Worm (Caenorhabditis elegans) whole organism, L3 larva: ENCODE data around the gene Y59H11AR.10.

ENCODE experiments used
- ama-1 ChIP-seq: fragments of 150-350 bp; optimal IDR thresholded peaks from 2 replicates; lab custom pipeline; 2018
- egl-27 ChIP-seq: sonication (generic microtip); optimal IDR thresholded peaks from 4 replicates; lab custom pipeline; 2017; ENCODE audit warnings: missing biosample characterization, missing genetic modification reagents, missing genetic modification characterization
- fkh-10 ChIP-seq: sonication (generic microtip); optimal IDR thresholded peaks from 2 replicates; lab custom pipeline; 2017; ENCODE audit warnings: missing biosample characterization, missing genetic modification reagents, missing genetic modification characterization
- jun-1 ChIP-seq: fragments of 150-350 bp; optimal IDR thresholded peaks from 2 replicates; lab custom pipeline; 2014; ENCODE audit warnings: missing biosample characterization, missing genetic modification reagents, missing genetic modification characterization
- nhr-237 ChIP-seq: fragments of 150-350 bp; optimal IDR thresholded peaks from 2 replicates; lab custom pipeline; 2014; ENCODE audit warnings: missing biosample characterization, missing genetic modification characterization
- nhr-67 ChIP-seq: fragments of 150-350 bp; optimal IDR thresholded peaks from 2 replicates; lab custom pipeline; 2014; ENCODE audit warnings: missing biosample characterization, missing genetic modification characterization
- nhr-76 ChIP-seq: fragments of 150-350 bp; sonication (generic microtip); optimal IDR thresholded peaks from 5 replicates; lab custom pipeline; 2014; ENCODE audit warnings: missing biosample characterization, missing genetic modification characterization
- pha-4 ChIP-seq: fragments of 150-350 bp; optimal IDR thresholded peaks from 2 replicates; lab custom pipeline; 2014; ENCODE audit warnings: missing biosample characterization, missing genetic modification reagents, missing genetic modification characterization
- pqm-1 ChIP-seq: fragments of 150-350 bp; optimal IDR thresholded peaks from 2 replicates; lab custom pipeline; 2017; ENCODE audit warnings: missing biosample characterization, missing genetic modification characterization, inconsistent platforms
- skn-1 ChIP-seq: fragments of 150-350 bp; optimal IDR thresholded peaks from 2 replicates; lab custom pipeline; 2014; ENCODE audit warnings: missing biosample characterization, missing genetic modification characterization
- snpc-4 ChIP-seq: fragments of 150-350 bp; optimal IDR thresholded peaks from 2 replicates; lab custom pipeline; 2014; ENCODE audit warnings: missing biosample characterization, missing genetic modification characterization
- unc-62 ChIP-seq: fragments of 150-350 bp; sonication (generic microtip); optimal IDR thresholded peaks from 4 replicates; lab custom pipeline; 2014; ENCODE audit warnings: missing biosample characterization, missing genetic modification reagents, missing genetic modification characterization

DNA sequence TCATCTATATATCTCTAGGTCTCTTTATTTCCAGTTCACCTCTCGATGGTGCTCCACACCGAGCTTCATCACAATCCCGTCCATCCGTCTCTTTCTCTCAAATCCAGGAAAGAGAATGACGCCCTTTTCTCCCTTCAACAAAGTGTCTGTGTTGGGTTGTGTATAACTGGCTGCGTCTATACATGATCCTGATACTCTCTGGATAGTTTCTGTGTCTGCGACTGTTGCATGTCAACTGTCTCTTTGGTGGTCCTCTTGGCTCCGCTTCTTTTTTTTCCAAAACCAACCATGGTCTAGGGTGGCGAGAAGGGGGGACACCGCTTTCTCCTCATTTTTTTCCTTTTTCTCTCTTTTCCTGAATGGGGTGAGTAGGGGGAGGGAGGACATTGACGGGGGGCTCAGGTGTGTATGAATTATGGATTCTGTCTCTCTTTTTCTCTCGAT is 26.7 kb downstream of the Y59H11AR.10 start:
- TF ChIP-seq jun-1 (tag; lab: Kevin White, UChicago) (no peak), nhr-76 (tag; lab: Kevin White, UChicago) (no peak), pha-4 (no peak), pqm-1 (tag; lab: Kevin White, UChicago) (no peak), snpc-4 (tag; lab: Kevin White, UChicago) (no peak), ama-1 (lab: Kevin White, UChicago) (no peak), fkh-10 (GFP tag; lab: Kevin White, UChicago) (peak; percentile 34), unc-62 (GFP tag; lab: Kevin White, UChicago) (no peak), nhr-237 (tag; lab: Kevin White, UChicago) (no peak), skn-1 (no peak), nhr-67 (tag; lab: Kevin White, UChicago) (no peak), egl-27 (no peak)
